Worm (Caenorhabditis elegans): ENCODE results near the gene srg-5.

Gene srg-5

ce11 chrIII:6290469-6291182 is 26.3 kb upstream of the srg-5 start:
- no peak for TF ChIP-seq tbx-7 (tag; optimal IDR thresholded peaks at IDR 0.05)
- TF ChIP-seq C38D4.7 (GFP tag; optimal IDR thresholded peaks at IDR 0.05), result no peak
- no peak for TF ChIP-seq F13H6.1 (tag; optimal IDR thresholded peaks at IDR 0.05)
- TF ChIP-seq nhr-232 (tag; optimal IDR thresholded peaks at IDR 0.05), result no peak
- no peak for TF ChIP-seq lin-11 (tag; optimal IDR thresholded peaks at IDR 0.05)

- TF ChIP-seq hlh-15 (tag; optimal IDR thresholded peaks at IDR 0.05), result no peak
- TF ChIP-seq madf-2 (tag; optimal IDR thresholded peaks at IDR 0.05), result no peak
Observed at ce11 chrIII:6289366-6289765, 25.0 kb upstream of the srg-5 start.

ce11 chrIII:6287195-6287594 is 22.8 kb upstream of the srg-5 start, which contains the start of gene F47D12.6:
Gene F47D12.6, minus strand, starts transcription at chrIII:6287295.
- TF ChIP-seq ttx-3 (tag; optimal IDR thresholded peaks at IDR 0.05) (no peak), ets-4 (tag; optimal IDR thresholded peaks at IDR 0.05) (no peak), dmd-4 (tag; optimal IDR thresholded peaks at IDR 0.05; ENCODE audit: borderline replicate concordance) (no peak), lim-6 (tag; optimal IDR thresholded peaks at IDR 0.05) (no peak), tbx-2 (tag; optimal IDR thresholded peaks at IDR 0.05) (no peak), ceh-14 (tag; optimal IDR thresholded peaks at IDR 0.05) (no peak), elt-4 (tag; optimal IDR thresholded peaks at IDR 0.05) (no peak), pag-3 (tag; optimal IDR thresholded peaks at IDR 0.05; ENCODE audit: borderline replicate concordance) (no peak), ceh-22 (tag; optimal IDR thresholded peaks at IDR 0.05) (no peak), C38D4.7 (GFP tag; optimal IDR thresholded peaks at IDR 0.05) (no peak), lin-11 (tag; optimal IDR thresholded peaks at IDR 0.05) (no peak), ceh-30 (tag; optimal IDR thresholded peaks at IDR 0.05) (no peak), F13H6.1 (tag; optimal IDR thresholded peaks at IDR 0.05) (no peak), syd-9 (tag; optimal IDR thresholded peaks at IDR 0.05) (no peak), hlh-8 (tag; optimal IDR thresholded peaks at IDR 0.05) (no peak), K02D7.2 (tag; optimal IDR thresholded peaks at IDR 0.05) (no peak), sox-2 (GFP tag; IDR thresholded peaks at IDR 0.05) (no peak), mec-3 (tag; optimal IDR thresholded peaks at IDR 0.05; ENCODE audit: borderline replicate concordance) (no peak), ceh-48 (tag; optimal IDR thresholded peaks at IDR 0.05) (no peak)

ce11 chrIII:6285890-6286289 is 21.5 kb upstream of the srg-5 start, which contains the start of gene gadr-3:
Gene gadr-3, minus strand, starts transcription at chrIII:6285990.
- no peak for TF ChIP-seq ama-1 (optimal IDR thresholded peaks at IDR 0.05)
- TF ChIP-seq ceh-22 (tag; optimal IDR thresholded peaks at IDR 0.05), result no peak
- no peak for TF ChIP-seq ceh-48 (tag; optimal IDR thresholded peaks at IDR 0.05)
- TF ChIP-seq ceh-31 (tag; optimal IDR thresholded peaks at IDR 0.05), result no peak

DNA sequence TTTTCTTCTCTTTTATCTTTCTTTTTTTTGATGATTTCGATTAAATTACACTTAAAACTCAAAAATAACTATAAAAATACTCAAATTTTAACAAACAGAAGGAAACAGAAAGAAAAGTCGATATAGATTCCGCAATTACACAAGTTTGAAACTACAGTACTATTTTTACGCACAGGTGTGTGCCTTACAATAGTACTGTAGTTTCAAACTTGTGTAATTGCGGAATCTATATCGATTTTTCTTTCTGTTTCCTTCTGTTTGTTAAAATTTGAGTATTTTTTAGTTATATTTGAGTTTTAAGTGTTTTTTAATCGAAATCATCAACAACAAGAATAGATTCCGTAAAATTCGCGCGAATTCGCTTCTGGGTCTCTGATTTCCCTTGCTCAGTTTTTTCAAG is 18.7 kb upstream of the srg-5 start:
- TF ChIP-seq ttx-3 (tag; optimal IDR thresholded peaks at IDR 0.05), result no peak
- TF ChIP-seq unc-86 (tag; optimal IDR thresholded peaks at IDR 0.05), result no peak
- TF ChIP-seq ceh-14 (tag; optimal IDR thresholded peaks at IDR 0.05), result no peak
- no peak for TF ChIP-seq ref-2 (tag; optimal IDR thresholded peaks at IDR 0.05)
- no peak for TF ChIP-seq sox-4 (tag; optimal IDR thresholded peaks at IDR 0.05)
- TF ChIP-seq lim-6 (tag; optimal IDR thresholded peaks at IDR 0.05), result no peak
- TF ChIP-seq hlh-8 (tag; optimal IDR thresholded peaks at IDR 0.05), result no peak
- no peak for TF ChIP-seq unc-55 (GFP tag; optimal IDR thresholded peaks at IDR 0.05)
- no peak for TF ChIP-seq zip-5 (tag; optimal IDR thresholded peaks at IDR 0.05)
- TF ChIP-seq hlh-13 (GFP tag; optimal IDR thresholded peaks at IDR 0.05), result no peak
- TF ChIP-seq ceh-19 (GFP tag; optimal IDR thresholded peaks at IDR 0.05), result no peak
- no peak for TF ChIP-seq ceh-31 (tag; optimal IDR thresholded peaks at IDR 0.05)
- TF ChIP-seq hlh-6 (tag; optimal IDR thresholded peaks at IDR 0.05), result no peak
- no peak for TF ChIP-seq ceh-6 (GFP tag; optimal IDR thresholded peaks at IDR 0.05)
- no peak for TF ChIP-seq ets-4 (tag; optimal IDR thresholded peaks at IDR 0.05)
